Fruit fly (Drosophila melanogaster) whole organism, embryonic: ENCODE results near the gene CG7656.

Experiments
- CG3995 ChIP-seq: fragments of 200-800 bp; sonication (Bioruptor generic); optimal IDR thresholded peaks from 3 replicates; lab custom pipeline; 2016; ENCODE audit warnings: missing biosample characterization, missing genetic modification characterization
- CG5180 ChIP-seq: fragments of 200-800 bp; sonication (Bioruptor generic); optimal IDR thresholded peaks from 3 replicates; lab custom pipeline; 2017; ENCODE audit warnings: missing biosample characterization, missing genetic modification characterization, mild to moderate bottlenecking, moderate library complexity, missing genetic modification reagents
- Dll ChIP-seq: fragments of 200-800 bp; sonication (Bioruptor generic); IDR thresholded peaks from 4 replicates; pipeline ENCODE4 v1.3.6; 2022; ENCODE audit warnings: missing biosample characterization, missing genetic modification characterization; ENCODE audit not compliant: partially characterized antibody
- NC2β ChIP-seq: fragments of 200-800 bp; sonication (Bioruptor generic); optimal IDR thresholded peaks from 2 replicates; lab custom pipeline; 2016; ENCODE audit warnings: missing biosample characterization, missing genetic modification characterization
- scrt ChIP-seq: fragments of 200-800 bp; sonication (Bioruptor generic); optimal IDR thresholded peaks from 2 replicates; lab custom pipeline; 2018; ENCODE audit warnings: missing biosample characterization, mild to moderate bottlenecking, missing genetic modification characterization, moderate library complexity

DNA sequence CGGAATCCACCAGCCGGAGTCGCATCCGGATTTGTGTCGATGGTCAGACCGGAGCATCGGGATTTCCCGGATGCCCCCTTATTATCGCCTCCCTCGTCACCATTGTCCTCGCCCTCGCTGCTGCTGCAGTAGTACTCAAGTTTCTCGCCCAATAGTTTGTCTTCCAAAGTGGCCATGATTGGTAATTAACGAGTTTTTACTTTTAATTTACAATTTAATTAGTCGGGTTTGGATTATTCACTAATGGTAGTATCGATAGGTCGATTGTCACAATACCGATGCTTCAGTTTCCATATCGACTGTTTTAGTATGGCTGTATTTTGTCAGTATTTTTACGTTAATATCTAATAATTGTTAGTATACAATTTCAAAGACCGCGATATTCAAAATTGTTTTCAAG is 22.1 kb upstream of the CG7656 start, which contains the start of gene CG7650:
- no peak for TF ChIP-seq NC2β
- TF ChIP-seq Dll (GFP tag; lab: Robert Waterston, UW) = peak; percentile 96
- TF ChIP-seq scrt (GFP tag; lab: Kevin White, UChicago) = no peak
- TF ChIP-seq CG3995 (GFP tag; lab: Kevin White, UChicago) = no peak
- TF ChIP-seq CG5180 = no peak
